Fruit fly (Drosophila melanogaster) whole organism, adult: ENCODE data around the gene PRL-1.

Experiments used
- CG11617 ChIP-seq: fragments of 200-800 bp; sonication (Bioruptor generic); optimal IDR thresholded peaks from 2 replicates; lab custom pipeline; 2017; ENCODE audit warnings: mild to moderate bottlenecking, missing biosample characterization, missing genetic modification reagents, missing genetic modification characterization
- CG12768 ChIP-seq: fragments of 200-800 bp; sonication (Bioruptor generic); optimal IDR thresholded peaks from 2 replicates; lab custom pipeline; 2017; ENCODE audit warnings: missing biosample characterization, missing genetic modification characterization, mild to moderate bottlenecking, moderate library complexity, missing genetic modification reagents
- CG14711 ChIP-seq: fragments of 200-800 bp; sonication (Bioruptor generic); optimal IDR thresholded peaks from 2 replicates; lab custom pipeline; 2018; ENCODE audit warnings: missing biosample characterization, mild to moderate bottlenecking, missing genetic modification characterization, moderate library complexity
- CG1620 ChIP-seq: fragments of 200-800 bp; sonication (Bioruptor generic); optimal IDR thresholded peaks from 2 replicates; lab custom pipeline; 2016; ENCODE audit warnings: missing biosample characterization, missing genetic modification characterization
- CG33017 ChIP-seq: fragments of 200-800 bp; sonication (Bioruptor generic); optimal IDR thresholded peaks from 2 replicates; lab custom pipeline; 2018; ENCODE audit warnings: missing biosample characterization, mild to moderate bottlenecking, missing genetic modification characterization, moderate library complexity
- CG5204 ChIP-seq: fragments of 200-800 bp; sonication (Bioruptor generic); optimal IDR thresholded peaks from 2 replicates; lab custom pipeline; 2016; ENCODE audit warnings: missing biosample characterization, missing genetic modification characterization
- CG7045 ChIP-seq: fragments of 200-800 bp; sonication (Bioruptor generic); optimal IDR thresholded peaks from 2 replicates; lab custom pipeline; 2017; ENCODE audit warnings: missing biosample characterization, mild to moderate bottlenecking, missing genetic modification characterization
- CG7101 ChIP-seq: fragments of 200-800 bp; sonication (Bioruptor generic); optimal IDR thresholded peaks from 2 replicates; lab custom pipeline; 2018; ENCODE audit warnings: missing biosample characterization, mild to moderate bottlenecking, missing genetic modification characterization, moderate library complexity
- Clk ChIP-seq: fragments of 200-800 bp; sonication (Bioruptor generic); optimal IDR thresholded peaks from 2 replicates; lab custom pipeline; 2017; ENCODE audit warnings: missing biosample characterization, missing genetic modification characterization
- Crg-1 ChIP-seq: fragments of 200-800 bp; sonication (Bioruptor generic); optimal IDR thresholded peaks from 2 replicates; lab custom pipeline; 2016; ENCODE audit warnings: missing biosample characterization, missing genetic modification characterization
- Hr96 ChIP-seq: fragments of 200-800 bp; sonication (Bioruptor generic); optimal IDR thresholded peaks from 2 replicates; lab custom pipeline; 2016; ENCODE audit warnings: missing biosample characterization, missing genetic modification characterization
- Mnt ChIP-seq: fragments of 200-800 bp; sonication (Bioruptor generic); optimal IDR thresholded peaks from 2 replicates; lab custom pipeline; 2016; ENCODE audit warnings: missing biosample characterization, mild to moderate bottlenecking, missing genetic modification characterization
- bab1 ChIP-seq: fragments of 200-800 bp; sonication (Bioruptor generic); optimal IDR thresholded peaks from 3 replicates; lab custom pipeline; 2019; ENCODE audit warnings: missing biosample characterization, mild to moderate bottlenecking, missing genetic modification characterization, moderate library complexity
- cic ChIP-seq: fragments of 200-800 bp; sonication (Bioruptor generic); optimal IDR thresholded peaks from 2 replicates; lab custom pipeline; 2017; ENCODE audit warnings: missing biosample characterization, mild to moderate bottlenecking, missing genetic modification characterization, moderate library complexity
- cnc ChIP-seq, 2 experiments: fragments of >200 bp; optimal IDR thresholded peaks; 2 replicates each; lab custom pipeline; 2017
- kay ChIP-seq: fragments of 200-800 bp; sonication (Bioruptor generic); peaks from one replicate; lab custom pipeline; 2016; ENCODE audit warnings: missing biosample characterization, missing genetic modification characterization, borderline replicate concordance
- ovo ChIP-seq: fragments of 200-800 bp; sonication (Bioruptor generic); optimal IDR thresholded peaks from 2 replicates; lab custom pipeline; 2016; ENCODE audit warnings: missing biosample characterization, missing genetic modification characterization
- pad ChIP-seq: fragments of 200-800 bp; sonication (Bioruptor generic); optimal IDR thresholded peaks from 3 replicates; lab custom pipeline; 2017; ENCODE audit warnings: missing biosample characterization, missing genetic modification characterization, mild to moderate bottlenecking, moderate library complexity, missing genetic modification reagents
- tj ChIP-seq: fragments of 200-800 bp; sonication (Bioruptor generic); optimal IDR thresholded peaks from 3 replicates; lab custom pipeline; 2017; ENCODE audit warnings: missing biosample characterization, mild to moderate bottlenecking, missing genetic modification characterization, moderate library complexity
- toe ChIP-seq: fragments of 200-800 bp; sonication (Bioruptor generic); optimal IDR thresholded peaks from 2 replicates; lab custom pipeline; 2016; ENCODE audit warnings: missing biosample characterization, missing genetic modification characterization

Gene PRL-1

dm6 chr2L:16282077-16282471 is 24.7 kb upstream of the PRL-1 start:
- TF ChIP-seq kay (GFP tag; lab: Kevin White, UChicago) = no peak
- no peak for TF ChIP-seq Clk (GFP tag; lab: Kevin White, UChicago)
- no peak for TF ChIP-seq Hr96 (GFP tag; lab: Kevin White, UChicago)
- TF ChIP-seq toe (GFP tag; lab: Kevin White, UChicago) = no peak
- TF ChIP-seq CG7101 (tag; lab: Kevin White, UChicago) = no peak
- TF ChIP-seq CG14711 = no peak
- TF ChIP-seq CG12768 (GFP tag; lab: Kevin White, UChicago) = no peak
- no peak for TF ChIP-seq CG11617 (GFP tag; lab: Kevin White, UChicago)
- TF ChIP-seq Mnt (GFP tag; lab: Kevin White, UChicago) = no peak
- no peak for TF ChIP-seq CG1620
- no peak for TF ChIP-seq ovo (GFP tag; lab: Kevin White, UChicago)
- no peak for TF ChIP-seq CG33017
- TF ChIP-seq tj = no peak
- no peak for TF ChIP-seq CG5204 (GFP tag; lab: Kevin White, UChicago)
- no peak for TF ChIP-seq pad (GFP tag; lab: Kevin White, UChicago)

- TF ChIP-seq Crg-1 (GFP tag; lab: Kevin White, UChicago) (no peak), toe (GFP tag; lab: Kevin White, UChicago) (no peak), CG12768 (GFP tag; lab: Kevin White, UChicago) (no peak), CG11617 (GFP tag; lab: Kevin White, UChicago) (no peak), CG5204 (GFP tag; lab: Kevin White, UChicago) (no peak), tj (no peak), CG7101 (tag; lab: Kevin White, UChicago) (no peak), CG33017 (no peak), bab1 (GFP tag; lab: Kevin White, UChicago) (no peak), Mnt (GFP tag; lab: Kevin White, UChicago) (no peak), CG7045 (GFP tag; lab: Kevin White, UChicago) (no peak), cic (no peak), Hr96 (GFP tag; lab: Kevin White, UChicago) (no peak)
Observed at dm6 chr2L:16281419-16282076, 24.1 kb upstream of the PRL-1 start.

dm6 chr2L:16279774-16280252 is 22.4 kb upstream of the PRL-1 start:
- no peak for TF ChIP-seq kay (GFP tag; lab: Kevin White, UChicago)
- TF ChIP-seq cnc (optimal IDR thresholded peaks at IDR 0.05; lab: Kevin White, UChicago) = no peak
- TF ChIP-seq Clk (GFP tag; lab: Kevin White, UChicago) = no peak
- peak; percentile 63 for TF ChIP-seq Hr96 (GFP tag; lab: Kevin White, UChicago)
- peak; percentile 69 for TF ChIP-seq toe (GFP tag; lab: Kevin White, UChicago)
- peak; percentile 51 for TF ChIP-seq CG1620
- TF ChIP-seq pad (GFP tag; lab: Kevin White, UChicago) = peak; percentile 59
- peak; percentile 57 for TF ChIP-seq CG11617 (GFP tag; lab: Kevin White, UChicago)
- peak; percentile 83 for TF ChIP-seq CG5204 (GFP tag; lab: Kevin White, UChicago)
- TF ChIP-seq CG7045 (GFP tag; lab: Kevin White, UChicago) = peak; percentile 73
- peak; percentile 67 for TF ChIP-seq CG14711
- no peak for TF ChIP-seq ovo (GFP tag; lab: Kevin White, UChicago)
- no peak for TF ChIP-seq Crg-1 (GFP tag; lab: Kevin White, UChicago)
- TF ChIP-seq cic = peak; percentile 59
- peak; percentile 23 for TF ChIP-seq CG12768 (GFP tag; lab: Kevin White, UChicago)
- TF ChIP-seq bab1 (GFP tag; lab: Kevin White, UChicago) = peak; percentile 79
- peak; percentile 71 for TF ChIP-seq CG7101 (tag; lab: Kevin White, UChicago)
- peak; percentile 56 for TF ChIP-seq Mnt (GFP tag; lab: Kevin White, UChicago)
- peak; percentile 81 for TF ChIP-seq CG33017
- TF ChIP-seq tj = peak; percentile 72

- no peak for TF ChIP-seq Crg-1 (GFP tag; lab: Kevin White, UChicago)
- no peak for TF ChIP-seq CG7101 (tag; lab: Kevin White, UChicago)
- TF ChIP-seq CG11617 (GFP tag; lab: Kevin White, UChicago) = no peak
- no peak for TF ChIP-seq Hr96 (GFP tag; lab: Kevin White, UChicago)
- no peak for TF ChIP-seq Mnt (GFP tag; lab: Kevin White, UChicago)
- TF ChIP-seq CG33017 = no peak
- TF ChIP-seq ovo (GFP tag; lab: Kevin White, UChicago) = no peak
- TF ChIP-seq bab1 (GFP tag; lab: Kevin White, UChicago) = no peak
- TF ChIP-seq cic = no peak
Observed at dm6 chr2L:16278842-16279241, 21.4 kb upstream of the PRL-1 start.

dm6 chr2L:16277922-16278321 is 20.5 kb upstream of the PRL-1 start:
- TF ChIP-seq cnc (optimal IDR thresholded peaks at IDR 0.05; lab: Kevin White, UChicago) = no peak
- no peak for TF ChIP-seq CG7045 (GFP tag; lab: Kevin White, UChicago)
- no peak for TF ChIP-seq tj
- no peak for TF ChIP-seq Clk (GFP tag; lab: Kevin White, UChicago)
- no peak for TF ChIP-seq Hr96 (GFP tag; lab: Kevin White, UChicago)
- TF ChIP-seq Crg-1 (GFP tag; lab: Kevin White, UChicago) = no peak
- no peak for TF ChIP-seq pad (GFP tag; lab: Kevin White, UChicago)
- TF ChIP-seq CG5204 (GFP tag; lab: Kevin White, UChicago) = no peak
- no peak for TF ChIP-seq CG7101 (tag; lab: Kevin White, UChicago)
- no peak for TF ChIP-seq toe (GFP tag; lab: Kevin White, UChicago)

DNA sequence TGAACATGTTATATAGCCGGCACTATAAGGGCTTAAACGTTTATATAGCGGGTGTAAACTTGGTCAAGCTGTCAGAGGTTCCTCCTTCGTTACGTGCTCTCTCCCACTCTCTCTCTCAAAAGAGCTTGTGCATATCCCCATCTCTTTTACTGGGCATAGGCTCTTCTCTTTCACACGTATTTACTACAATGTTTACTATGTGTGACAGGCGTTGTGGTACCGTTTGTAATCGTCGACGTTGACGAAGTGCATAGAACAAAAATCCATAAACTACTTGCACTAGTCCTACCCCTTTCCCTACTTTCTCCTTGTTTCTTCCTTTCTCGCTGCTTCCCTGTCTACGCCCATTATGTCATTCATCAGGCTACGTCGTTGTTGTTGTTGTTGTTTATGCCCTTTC is 19.4 kb upstream of the PRL-1 start:
- peak; percentile 27 for TF ChIP-seq pad (GFP tag; lab: Kevin White, UChicago)
- TF ChIP-seq CG7045 (GFP tag; lab: Kevin White, UChicago) = no peak
- no peak for TF ChIP-seq Mnt (GFP tag; lab: Kevin White, UChicago)
- no peak for TF ChIP-seq toe (GFP tag; lab: Kevin White, UChicago)
- peak; percentile 24 for TF ChIP-seq CG7101 (tag; lab: Kevin White, UChicago)
- TF ChIP-seq CG5204 (GFP tag; lab: Kevin White, UChicago) = no peak
- no peak for TF ChIP-seq CG14711
- peak; percentile 74 for TF ChIP-seq cic
- no peak for TF ChIP-seq cnc (optimal IDR thresholded peaks at IDR 0.05; lab: Kevin White, UChicago)
- TF ChIP-seq CG1620 = no peak
- TF ChIP-seq bab1 (GFP tag; lab: Kevin White, UChicago) = no peak
